Fruit fly (Drosophila melanogaster) S2 (cell line): ENCODE data around the gene CG2059.

Experiments used
- CG8478 ChIP-seq: fragments of >200 bp; optimal IDR thresholded peaks from 2 replicates; lab custom pipeline; 2018
- CTCF ChIP-seq, 2 experiments: fragments of >200 bp; optimal IDR thresholded peaks; 2 replicates each; lab custom pipeline; 2018

DNA sequence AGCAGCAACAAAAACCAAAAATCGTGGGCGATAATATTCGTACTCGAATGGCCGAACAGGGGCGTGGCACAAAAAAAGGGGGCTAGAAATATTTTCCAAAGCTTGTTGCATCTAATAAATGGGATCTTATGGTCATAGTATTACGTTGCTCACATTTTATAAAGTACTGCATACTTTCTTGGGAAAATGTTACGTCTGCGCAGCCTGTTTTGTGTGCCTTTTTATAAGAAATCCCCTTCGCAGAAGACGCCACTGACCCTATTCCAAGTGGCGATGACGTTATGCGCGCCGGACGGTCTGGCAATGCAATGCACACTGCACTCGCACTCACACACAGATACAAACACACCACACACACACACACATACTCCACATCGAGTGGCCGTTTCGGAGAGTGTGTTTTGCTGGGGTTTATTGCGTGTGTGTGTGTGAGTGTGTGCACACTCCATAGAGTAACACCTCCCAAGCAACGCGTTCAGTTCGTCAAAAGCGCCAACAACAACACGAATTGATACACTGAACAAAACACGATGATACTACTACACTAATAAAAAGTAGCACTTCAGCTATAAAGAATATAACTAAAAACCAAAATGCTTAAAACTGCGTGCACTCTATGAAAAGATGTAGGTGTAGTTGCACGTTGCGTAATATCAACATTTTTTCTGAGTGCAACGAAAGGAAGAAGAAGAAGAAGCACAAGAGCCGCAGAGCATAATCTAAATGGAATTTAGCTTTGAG, 7.1 kb downstream of the CG2059 start:
- no peak for TF ChIP-seq CG8478
- no peak for TF ChIP-seq CTCF (optimal IDR thresholded peaks at IDR 0.05; lab: Kevin White, UChicago)
